Fruit fly (Drosophila melanogaster) whole organism, prepupa: ENCODE data around the gene Cby.

Experiments
- CG10631 ChIP-seq: fragments of 200-800 bp; sonication (Bioruptor generic); optimal IDR thresholded peaks from 2 replicates; lab custom pipeline; 2016; ENCODE audit warnings: missing biosample characterization, missing genetic modification characterization
- CG1621 ChIP-seq: fragments of 200-800 bp; sonication (Bioruptor generic); optimal IDR thresholded peaks from 3 replicates; lab custom pipeline; 2018; ENCODE audit warnings: missing biosample characterization, mild to moderate bottlenecking, missing genetic modification characterization
- Hr39 ChIP-seq: fragments of 200-800 bp; sonication (Bioruptor generic); optimal IDR thresholded peaks from 2 replicates; lab custom pipeline; 2016; ENCODE audit warnings: missing biosample characterization, missing genetic modification characterization
- dac ChIP-seq: fragments of 200-800 bp; sonication (Bioruptor generic); optimal IDR thresholded peaks from 2 replicates; lab custom pipeline; 2017; ENCODE audit warnings: missing biosample characterization, mild to moderate bottlenecking, missing genetic modification characterization

dm6 chr3R:21873439-21873838, 5.6 kb downstream of the Cby start, which contains the start of gene CG31178:
- no peak for TF ChIP-seq Hr39 (GFP tag; lab: Kevin White, UChicago)
- no peak for TF ChIP-seq CG1621
- TF ChIP-seq dac (GFP tag; lab: Kevin White, UChicago) = no peak
- no peak for TF ChIP-seq CG10631 (GFP tag; lab: Kevin White, UChicago)
